Worm (Caenorhabditis elegans): ENCODE data around the gene T11F9.1.

DNA sequence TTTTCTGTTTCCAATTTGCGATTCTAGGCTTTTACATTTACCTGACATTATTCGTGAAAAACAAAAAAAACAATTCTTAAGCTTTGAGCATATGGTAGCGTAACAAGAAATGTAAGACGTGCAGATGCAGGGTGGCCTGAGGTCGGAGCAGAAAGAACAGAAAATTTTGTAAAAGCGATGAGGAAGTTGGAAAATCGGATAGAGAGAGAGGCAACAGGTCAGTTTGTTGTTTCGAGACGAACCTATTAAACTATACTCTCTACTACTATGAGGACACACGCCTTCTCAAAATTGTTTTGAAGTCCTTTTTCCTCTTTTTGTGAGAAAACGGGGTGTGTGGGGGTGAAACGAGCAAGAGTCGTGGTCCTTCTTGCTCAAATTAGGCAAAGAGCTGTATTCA is 37.8 kb upstream of the T11F9.1 start, which contains the start of gene des-2:
- no peak for TF ChIP-seq nhr-11 (tag; optimal IDR thresholded peaks at IDR 0.05)
- no peak for TF ChIP-seq nhr-28 (tag; optimal IDR thresholded peaks at IDR 0.05)
- TF ChIP-seq R02D3.7 (tag; optimal IDR thresholded peaks at IDR 0.05), result no peak
- no peak for TF ChIP-seq nhr-12 (tag; optimal IDR thresholded peaks at IDR 0.05)
- no peak for TF ChIP-seq ama-1 (optimal IDR thresholded peaks at IDR 0.05)
- TF ChIP-seq daf-12 (tag; optimal IDR thresholded peaks at IDR 0.05), result no peak
- TF ChIP-seq ztf-11 (tag; optimal IDR thresholded peaks at IDR 0.05), result no peak
